Worm (Caenorhabditis elegans) whole organism, early embryonic: ENCODE measurements around the gene inx-11.

Experiments used
- B0310.2 ChIP-seq: sonication (generic microtip); optimal IDR thresholded peaks from 2 replicates; lab custom pipeline; 2016; ENCODE audit warnings: mild to moderate bottlenecking, missing genetic modification characterization, missing compliant biosample characterization
- F13C5.2 ChIP-seq: sonication (generic microtip); optimal IDR thresholded peaks from 2 replicates; lab custom pipeline; 2017; ENCODE audit warnings: mild to moderate bottlenecking, missing genetic modification characterization, inconsistent platforms, missing compliant biosample characterization
- aly-1 ChIP-seq: sonication (generic microtip); optimal IDR thresholded peaks from 2 replicates; lab custom pipeline; 2016; ENCODE audit warnings: missing genetic modification characterization, missing compliant biosample characterization
- ama-1 ChIP-seq: fragments of 150-350 bp; optimal IDR thresholded peaks from 2 replicates; lab custom pipeline; 2014
- ceh-13 ChIP-seq: fragments of 200-800 bp; sonication (Bioruptor generic); optimal IDR thresholded peaks from 2 replicates; lab custom pipeline; 2018; ENCODE audit warnings: mild to moderate bottlenecking, missing genetic modification characterization, missing compliant biosample characterization
- ceh-36 ChIP-seq: sonication (generic microtip); optimal IDR thresholded peaks from 2 replicates; lab custom pipeline; 2016; ENCODE audit warnings: missing genetic modification characterization, inconsistent platforms, missing compliant biosample characterization
- ets-7 ChIP-seq: sonication (generic microtip); optimal IDR thresholded peaks from 2 replicates; lab custom pipeline; 2016; ENCODE audit warnings: missing genotype, missing genetic modification characterization, missing compliant biosample characterization
- flt-1 ChIP-seq: fragments of 200-800 bp; sonication (Bioruptor generic); IDR thresholded peaks from 2 replicates; pipeline ENCODE4 v1.3.6; 2022; ENCODE audit warnings: missing genetic modification characterization, missing compliant biosample characterization
- hmbx-1 ChIP-seq: sonication (generic microtip); optimal IDR thresholded peaks from 2 replicates; lab custom pipeline; 2016; ENCODE audit warnings: mild to moderate bottlenecking, missing genetic modification characterization, missing compliant biosample characterization
- hmg-4 ChIP-seq: fragments of 200-800 bp; sonication (Bioruptor generic); optimal IDR thresholded peaks from 2 replicates; lab custom pipeline; 2018; ENCODE audit warnings: mild to moderate bottlenecking, missing genetic modification characterization, missing compliant biosample characterization
- hnd-1 ChIP-seq: sonication (generic microtip); optimal IDR thresholded peaks from 2 replicates; lab custom pipeline; 2016; ENCODE audit warnings: missing genetic modification characterization, missing compliant biosample characterization
- pes-1 ChIP-seq: fragments of 200-800 bp; sonication (Bioruptor generic); IDR thresholded peaks from 2 replicates; pipeline ENCODE4 v1.3.6; 2022; ENCODE audit warnings: missing genetic modification reagents, missing genetic modification characterization, missing compliant biosample characterization
- scrt-1 ChIP-seq: fragments of 200-800 bp; sonication (Bioruptor generic); IDR thresholded peaks from 2 replicates; pipeline ENCODE4 v1.3.6; 2022; ENCODE audit warnings: missing genetic modification characterization, missing compliant biosample characterization
- sea-1 ChIP-seq: fragments of 200-800 bp; sonication (Bioruptor generic); conservative IDR thresholded peaks from 2 replicates; pipeline ENCODE4 v1.3.6; 2022; ENCODE audit warnings: missing genetic modification characterization, missing compliant biosample characterization
- tbx-11 ChIP-seq: fragments of 200-800 bp; sonication (Bioruptor generic); IDR thresholded peaks from 2 replicates; pipeline ENCODE4 v1.3.6; 2022; ENCODE audit warnings: missing genetic modification characterization, missing compliant biosample characterization
- tbx-37 ChIP-seq: fragments of 200-800 bp; sonication (Bioruptor generic); conservative IDR thresholded peaks from 2 replicates; pipeline ENCODE4 v1.3.6; 2022; ENCODE audit warnings: missing genetic modification reagents, missing genetic modification characterization, missing compliant biosample characterization
- tra-4 ChIP-seq: sonication (generic microtip); optimal IDR thresholded peaks from 2 replicates; lab custom pipeline; 2017; ENCODE audit warnings: missing genetic modification characterization, missing compliant biosample characterization

The inx-11 gene

ce11 chrV:12505730-12506129 lies 18.7 kb downstream of the inx-11 start:
- TF ChIP-seq hmbx-1 (tag; lab: Kevin White, UChicago) (no peak), B0310.2 (tag; lab: Kevin White, UChicago) (no peak), hmg-4 (GFP tag; lab: Kevin White, UChicago) (no peak), ets-7 (tag; lab: Kevin White, UChicago) (no peak), flt-1 (GFP tag; lab: Robert Waterston, UW) (no peak), tbx-11 (GFP tag; lab: Robert Waterston, UW) (no peak), ceh-36 (no peak), tra-4 (tag; lab: Kevin White, UChicago) (no peak), ceh-13 (GFP tag; lab: Kevin White, UChicago) (no peak), aly-1 (tag; lab: Kevin White, UChicago) (no peak), sea-1 (no peak), ama-1 (lab: Kevin White, UChicago) (no peak), F13C5.2 (tag; lab: Kevin White, UChicago) (no peak)

ce11 chrV:12506185-12506584 lies 19.2 kb downstream of the inx-11 start, which contains the start of gene nlp-46:
Gene nlp-46 (minus strand): TSS chrV:12506285.
- TF ChIP-seq ceh-13 (GFP tag; lab: Kevin White, UChicago) (no peak), sea-1 (no peak), scrt-1 (GFP tag; lab: Robert Waterston, UW) (no peak), tbx-37 (GFP tag; lab: Robert Waterston, UW) (no peak), ama-1 (lab: Kevin White, UChicago) (no peak), hmg-4 (GFP tag; lab: Kevin White, UChicago) (no peak), ceh-36 (no peak), tra-4 (tag; lab: Kevin White, UChicago) (no peak), B0310.2 (tag; lab: Kevin White, UChicago) (no peak), hmbx-1 (tag; lab: Kevin White, UChicago) (no peak), flt-1 (GFP tag; lab: Robert Waterston, UW) (no peak), F13C5.2 (tag; lab: Kevin White, UChicago) (no peak), tbx-11 (GFP tag; lab: Robert Waterston, UW) (no peak), ets-7 (tag; lab: Kevin White, UChicago) (no peak), pes-1 (GFP tag; lab: Robert Waterston, UW) (no peak), aly-1 (tag; lab: Kevin White, UChicago) (no peak), hnd-1 (tag; lab: Kevin White, UChicago) (no peak)

ce11 chrV:12509922-12510582 lies 23.0 kb downstream of the inx-11 start:
- TF ChIP-seq ceh-36 (peak; percentile 48), hnd-1 (tag; lab: Kevin White, UChicago) (peak; percentile 66)

ce11 chrV:12511946-12512345 lies 24.9 kb downstream of the inx-11 start:
- TF ChIP-seq pes-1 (GFP tag; lab: Robert Waterston, UW) = no peak

- TF ChIP-seq tra-4 (tag; lab: Kevin White, UChicago) (no peak), tbx-11 (GFP tag; lab: Robert Waterston, UW) (no peak), pes-1 (GFP tag; lab: Robert Waterston, UW) (no peak), ama-1 (lab: Kevin White, UChicago) (no peak), ceh-13 (GFP tag; lab: Kevin White, UChicago) (no peak), scrt-1 (GFP tag; lab: Robert Waterston, UW) (no peak), sea-1 (no peak), aly-1 (tag; lab: Kevin White, UChicago) (no peak), ets-7 (tag; lab: Kevin White, UChicago) (no peak), hnd-1 (tag; lab: Kevin White, UChicago) (no peak), tbx-37 (GFP tag; lab: Robert Waterston, UW) (no peak), F13C5.2 (tag; lab: Kevin White, UChicago) (no peak), hmbx-1 (tag; lab: Kevin White, UChicago) (no peak), flt-1 (GFP tag; lab: Robert Waterston, UW) (no peak), hmg-4 (GFP tag; lab: Kevin White, UChicago) (no peak), B0310.2 (tag; lab: Kevin White, UChicago) (no peak), ceh-36 (no peak)
These were observed 25.7 kb downstream of the inx-11 start, which contains the start of the genes T28H10.2 and lgmn-1 for ce11 chrV:12512773-12513172. Gene T28H10.2 (minus strand): TSS chrV:12512949. Gene lgmn-1 (plus strand): TSS chrV:12513056.

ce11 chrV:12513900-12514299 lies 26.9 kb downstream of the inx-11 start:
- TF ChIP-seq ceh-13 (GFP tag; lab: Kevin White, UChicago) (no peak), flt-1 (GFP tag; lab: Robert Waterston, UW) (no peak), ceh-36 (no peak), hmg-4 (GFP tag; lab: Kevin White, UChicago) (no peak), hmbx-1 (tag; lab: Kevin White, UChicago) (no peak), aly-1 (tag; lab: Kevin White, UChicago) (no peak), ets-7 (tag; lab: Kevin White, UChicago) (no peak), scrt-1 (GFP tag; lab: Robert Waterston, UW) (no peak)

ce11 chrV:12517148-12517547 lies 30.1 kb downstream of the inx-11 start, which contains the start of gene cal-1:
Gene cal-1 (minus strand): TSS chrV:12517248.
- TF ChIP-seq scrt-1 (GFP tag; lab: Robert Waterston, UW) (no peak), hmbx-1 (tag; lab: Kevin White, UChicago) (no peak)

ce11 chrV:12517757-12518156 lies 30.7 kb downstream of the inx-11 start:
- TF ChIP-seq hnd-1 (tag; lab: Kevin White, UChicago) (no peak), F13C5.2 (tag; lab: Kevin White, UChicago) (no peak), ceh-13 (GFP tag; lab: Kevin White, UChicago) (no peak), flt-1 (GFP tag; lab: Robert Waterston, UW) (no peak), sea-1 (no peak)
